Fruit fly (Drosophila melanogaster) whole organism, embryonic: ENCODE data around the gene alpha-PheRS.

Experiments used
- Abd-B ChIP-seq: fragments of 200-800 bp; sonication (Bioruptor generic); optimal IDR thresholded peaks from 2 replicates; lab custom pipeline; 2018; ENCODE audit warnings: missing biosample characterization, mild to moderate bottlenecking, missing genetic modification characterization, moderate library complexity
- Blimp-1 ChIP-seq: fragments of 200-800 bp; sonication (Bioruptor generic); optimal IDR thresholded peaks from 3 replicates; lab custom pipeline; 2018; ENCODE audit warnings: missing biosample characterization, missing genetic modification characterization, mild to moderate bottlenecking, moderate library complexity, missing genetic modification reagents
- CG10462 ChIP-seq: fragments of 200-800 bp; sonication (Bioruptor generic); optimal IDR thresholded peaks from 2 replicates; lab custom pipeline; 2016; ENCODE audit warnings: missing biosample characterization, missing genetic modification characterization
- CG10543 ChIP-seq: fragments of 200-800 bp; sonication (Bioruptor generic); optimal IDR thresholded peaks from 3 replicates; lab custom pipeline; 2017; ENCODE audit warnings: missing biosample characterization, mild to moderate bottlenecking, missing genetic modification characterization, moderate library complexity
- CG11085 ChIP-seq: fragments of 200-800 bp; sonication (Bioruptor generic); IDR thresholded peaks from 2 replicates; pipeline ENCODE4 v1.3.6; 2022; ENCODE audit warnings: missing biosample characterization, missing genetic modification characterization
- CG13894 ChIP-seq: fragments of 200-800 bp; sonication (Bioruptor generic); optimal IDR thresholded peaks from 3 replicates; lab custom pipeline; 2018; ENCODE audit warnings: missing biosample characterization, mild to moderate bottlenecking, missing genetic modification characterization, moderate library complexity
- CG15269 ChIP-seq: fragments of 200-800 bp; sonication (Bioruptor generic); optimal IDR thresholded peaks from 2 replicates; lab custom pipeline; 2018; ENCODE audit warnings: missing biosample characterization, mild to moderate bottlenecking, missing genetic modification characterization, moderate library complexity
- CG15601 ChIP-seq: fragments of 200-800 bp; sonication (Bioruptor generic); optimal IDR thresholded peaks from 3 replicates; lab custom pipeline; 2019; ENCODE audit warnings: missing biosample characterization, mild to moderate bottlenecking, missing genetic modification characterization, moderate library complexity
- CG18619 ChIP-seq: fragments of 200-800 bp; sonication (Bioruptor generic); optimal IDR thresholded peaks from 3 replicates; lab custom pipeline; 2017; ENCODE audit warnings: missing biosample characterization, mild to moderate bottlenecking, missing genetic modification characterization
- CG18764 ChIP-seq: fragments of 200-800 bp; sonication (Bioruptor generic); optimal IDR thresholded peaks from 3 replicates; lab custom pipeline; 2016; ENCODE audit warnings: missing biosample characterization, missing genetic modification characterization
- CG3065 ChIP-seq: fragments of 200-800 bp; sonication (Bioruptor generic); optimal IDR thresholded peaks from 2 replicates; lab custom pipeline; 2016; ENCODE audit warnings: missing biosample characterization, missing genetic modification characterization
- CG33557 ChIP-seq: fragments of 200-800 bp; sonication (Bioruptor generic); optimal IDR thresholded peaks from 2 replicates; lab custom pipeline; 2019; ENCODE audit warnings: missing biosample characterization, mild to moderate bottlenecking, missing genetic modification characterization, moderate library complexity
- CG4707 ChIP-seq: fragments of 200-800 bp; sonication (Bioruptor generic); optimal IDR thresholded peaks from 2 replicates; lab custom pipeline; 2018; ENCODE audit warnings: missing biosample characterization, mild to moderate bottlenecking, missing genetic modification characterization, moderate library complexity
- CG6272 ChIP-seq: fragments of 200-800 bp; sonication (Bioruptor generic); IDR thresholded peaks from 2 replicates; pipeline ENCODE4 v1.3.6; 2022; ENCODE audit warnings: missing biosample characterization, missing genetic modification characterization
- CG6654 ChIP-seq: fragments of 200-800 bp; sonication (Bioruptor generic); optimal IDR thresholded peaks from 2 replicates; lab custom pipeline; 2017; ENCODE audit warnings: missing biosample characterization, mild to moderate bottlenecking, missing genetic modification characterization
- CG7271 ChIP-seq: fragments of 200-800 bp; sonication (Bioruptor generic); optimal IDR thresholded peaks from 2 replicates; lab custom pipeline; 2018; ENCODE audit warnings: missing biosample characterization, mild to moderate bottlenecking, missing genetic modification characterization, moderate library complexity
- CG7556 ChIP-seq: fragments of 200-800 bp; sonication (Bioruptor generic); optimal IDR thresholded peaks from 2 replicates; lab custom pipeline; 2017; ENCODE audit warnings: missing biosample characterization, mild to moderate bottlenecking, missing genetic modification characterization
- CG7987 ChIP-seq: fragments of 200-800 bp; sonication (Bioruptor generic); optimal IDR thresholded peaks from 2 replicates; lab custom pipeline; 2018; ENCODE audit warnings: missing biosample characterization, mild to moderate bottlenecking, missing genetic modification characterization, moderate library complexity
- CG8478 ChIP-seq: fragments of >200 bp; optimal IDR thresholded peaks from 2 replicates; lab custom pipeline; 2018
- CG9727 ChIP-seq: fragments of 200-800 bp; sonication (Bioruptor generic); optimal IDR thresholded peaks from 3 replicates; lab custom pipeline; 2017; ENCODE audit warnings: missing biosample characterization, mild to moderate bottlenecking, missing genetic modification characterization
- Dll ChIP-seq: fragments of 200-800 bp; sonication (Bioruptor generic); IDR thresholded peaks from 4 replicates; pipeline ENCODE4 v1.3.6; 2022; ENCODE audit warnings: missing biosample characterization, missing genetic modification characterization; ENCODE audit not compliant: partially characterized antibody
- Doc2 ChIP-seq: fragments of 200-800 bp; sonication (Bioruptor generic); IDR thresholded peaks from 2 replicates; pipeline ENCODE4 v1.3.6; 2022; ENCODE audit warnings: missing biosample characterization, missing genetic modification characterization
- Fer3 ChIP-seq: fragments of 200-800 bp; sonication (Bioruptor generic); optimal IDR thresholded peaks from 2 replicates; lab custom pipeline; 2018; ENCODE audit warnings: missing biosample characterization, mild to moderate bottlenecking, missing genetic modification characterization, moderate library complexity
- Gsc ChIP-seq: fragments of 200-800 bp; sonication (Bioruptor generic); IDR thresholded peaks from 2 replicates; pipeline ENCODE4 v1.3.6; 2022; ENCODE audit warnings: missing biosample characterization, missing genetic modification characterization
- HHEX ChIP-seq: fragments of 200-800 bp; sonication (Bioruptor generic); optimal IDR thresholded peaks from 3 replicates; lab custom pipeline; 2017; ENCODE audit warnings: missing biosample characterization, mild to moderate bottlenecking, missing genetic modification characterization, missing genetic modification reagents
- Hey ChIP-seq: fragments of 200-800 bp; sonication (Bioruptor generic); optimal IDR thresholded peaks from 3 replicates; lab custom pipeline; 2018; ENCODE audit warnings: missing biosample characterization, mild to moderate bottlenecking, missing genetic modification characterization
- Hr78 ChIP-seq, 2 experiments: fragments of 200-800 bp in 1 of 2; fragments of >200 bp in 1 of 2; sonication (Bioruptor generic) in 1 of 2; optimal IDR thresholded peaks; 2 replicates each; lab custom pipeline; 2017 to 2019; ENCODE audit warnings: missing biosample characterization in 2 of 2, missing genetic modification characterization in 2 of 2, mild to moderate bottlenecking in 1 of 2, moderate library complexity in 1 of 2
- Lim3 ChIP-seq: fragments of 200-800 bp; sonication (Bioruptor generic); IDR thresholded peaks from 2 replicates; pipeline ENCODE4 v1.3.6; 2022; ENCODE audit warnings: missing biosample characterization, missing genetic modification characterization
- MTF-1 ChIP-seq: fragments of 200-800 bp; sonication (Bioruptor generic); optimal IDR thresholded peaks from 2 replicates; lab custom pipeline; 2018; ENCODE audit warnings: missing biosample characterization, mild to moderate bottlenecking, missing genetic modification characterization, borderline replicate concordance
- Max ChIP-seq: fragments of 200-800 bp; sonication (Bioruptor generic); optimal IDR thresholded peaks from 2 replicates; lab custom pipeline; 2016; ENCODE audit warnings: missing biosample characterization, mild to moderate bottlenecking, missing genetic modification characterization
- Med ChIP-seq: fragments of 200-800 bp; sonication (Bioruptor generic); peaks from one replicate; lab custom pipeline; 2016; ENCODE audit warnings: missing biosample characterization, missing genetic modification characterization, mild to moderate bottlenecking, inconsistent platforms, moderate library complexity
- Oli ChIP-seq: fragments of 200-800 bp; sonication (Bioruptor generic); optimal IDR thresholded peaks from 2 replicates; lab custom pipeline; 2018; ENCODE audit warnings: missing biosample characterization, mild to moderate bottlenecking, missing genetic modification characterization, moderate library complexity
- bcd ChIP-seq: fragments of 200-800 bp; sonication (Bioruptor generic); optimal IDR thresholded peaks from 2 replicates; lab custom pipeline; 2017; ENCODE audit warnings: missing biosample characterization, mild to moderate bottlenecking, missing genetic modification characterization
- chm ChIP-seq: fragments of 200-800 bp; sonication (Bioruptor generic); IDR thresholded peaks from 2 replicates; pipeline ENCODE4 v1.3.6; 2022; ENCODE audit warnings: missing biosample characterization, missing genetic modification characterization
- dmrt11E ChIP-seq: fragments of 200-800 bp; sonication (Bioruptor generic); optimal IDR thresholded peaks from 3 replicates; lab custom pipeline; 2018; ENCODE audit warnings: missing biosample characterization, mild to moderate bottlenecking, missing genetic modification characterization, moderate library complexity
- dpn ChIP-seq, 2 experiments: fragments of 200-800 bp; sonication (Bioruptor generic); optimal IDR thresholded peaks; 3 replicates each; lab custom pipeline; 2016; ENCODE audit warnings: missing biosample characterization in 2 of 2, missing genetic modification characterization in 2 of 2
- gem ChIP-seq: fragments of 200-800 bp; sonication (Bioruptor generic); optimal IDR thresholded peaks from 2 replicates; lab custom pipeline; 2019; ENCODE audit warnings: missing biosample characterization, mild to moderate bottlenecking, missing genetic modification characterization, moderate library complexity
- inv ChIP-seq: fragments of 200-800 bp; sonication (Bioruptor generic); IDR thresholded peaks from 2 replicates; pipeline ENCODE4 v1.3.6; 2022; ENCODE audit warnings: missing biosample characterization, missing genetic modification characterization; ENCODE audit not compliant: partially characterized antibody
- knrl ChIP-seq: fragments of 200-800 bp; sonication (Bioruptor generic); IDR thresholded peaks from 3 replicates; pipeline ENCODE4 v1.3.6; 2022; ENCODE audit warnings: missing biosample characterization, missing genetic modification characterization; ENCODE audit not compliant: partially characterized antibody
- nau ChIP-seq: fragments of 200-800 bp; sonication (Bioruptor generic); optimal IDR thresholded peaks from 3 replicates; lab custom pipeline; 2017; ENCODE audit warnings: missing biosample characterization, mild to moderate bottlenecking, missing genetic modification characterization, missing genetic modification reagents
- nom ChIP-seq: fragments of 200-800 bp; sonication (Bioruptor generic); optimal IDR thresholded peaks from 2 replicates; lab custom pipeline; 2017; ENCODE audit warnings: missing biosample characterization, missing genetic modification characterization, mild to moderate bottlenecking, moderate library complexity, missing genetic modification reagents
- odd ChIP-seq: fragments of 200-800 bp; sonication (Bioruptor generic); optimal IDR thresholded peaks from 2 replicates; lab custom pipeline; 2017; ENCODE audit warnings: missing biosample characterization, mild to moderate bottlenecking, missing genetic modification characterization
- p53 ChIP-seq: fragments of 200-800 bp; sonication (Bioruptor generic); optimal IDR thresholded peaks from 2 replicates; lab custom pipeline; 2016; ENCODE audit warnings: missing biosample characterization, missing genetic modification characterization
- peb ChIP-seq: fragments of 200-800 bp; sonication (Bioruptor generic); IDR thresholded peaks from 2 replicates; pipeline ENCODE4 v1.3.6; 2022; ENCODE audit warnings: missing biosample characterization, missing genetic modification characterization
- prd ChIP-seq, 3 experiments: fragments of >200 bp in 2 of 3; fragments of 200-800 bp in 1 of 3; sonication (Bioruptor generic) in 1 of 3; optimal IDR thresholded peaks in 2 of 3; IDR thresholded peaks in 1 of 3; 2 replicates in 2 of 3; 3 replicates in 1 of 3; pipeline versions ENCODE4 v1.3.6 to Lab custom; 2017 to 2022; ENCODE audit warnings: missing biosample characterization in 1 of 3, missing genetic modification characterization in 1 of 3
- pzg ChIP-seq: fragments of 200-800 bp; sonication (Bioruptor generic); optimal IDR thresholded peaks from 3 replicates; lab custom pipeline; 2018; ENCODE audit warnings: missing biosample characterization, mild to moderate bottlenecking, missing genetic modification characterization, moderate library complexity
- tna ChIP-seq: fragments of 200-800 bp; sonication (Bioruptor generic); IDR thresholded peaks from 2 replicates; pipeline ENCODE4 v1.3.6; 2022; ENCODE audit warnings: missing biosample characterization, missing genetic modification characterization; ENCODE audit not compliant: partially characterized antibody
- yki ChIP-seq: fragments of >200 bp; optimal IDR thresholded peaks from 3 replicates; lab custom pipeline; 2018

The alpha-PheRS gene

dm6 chrX:8131693-8132313 lies 13.6 kb downstream of the alpha-PheRS start, which contains the start of gene CG10958 (continued):
- TF ChIP-seq gem (peak; percentile 77), Lim3 (GFP tag; lab: Robert Waterston, UW) (no peak), p53 (no peak), CG15269 (peak; percentile 64), dpn (GFP tag; optimal IDR thresholded peaks at IDR 0.05; lab: Kevin White, UChicago) (peak; percentile 26 to 81), CG6654 (GFP tag; lab: Kevin White, UChicago) (no peak), Fer3 (tag; lab: Kevin White, UChicago) (peak; percentile 49), CG7556 (peak; percentile 64), CG10543 (GFP tag; lab: Kevin White, UChicago) (peak; percentile 60), CG9727 (GFP tag; lab: Kevin White, UChicago) (peak; percentile 57), prd (optimal IDR thresholded peaks at IDR 0.05; lab: Kevin White, UChicago) (no peak), prd (GFP tag; IDR thresholded peaks at IDR 0.05; lab: Robert Waterston, UW) (peak; percentile 73), CG4707 (GFP tag; lab: Kevin White, UChicago) (no peak), MTF-1 (GFP tag; lab: Kevin White, UChicago) (no peak), chm (GFP tag; lab: Robert Waterston, UW) (no peak), bcd (GFP tag; lab: Kevin White, UChicago) (peak; percentile 41), CG33557 (peak; percentile 20), CG11085 (GFP tag; lab: Robert Waterston, UW) (no peak), CG18619 (GFP tag; lab: Kevin White, UChicago) (peak; percentile 9), CG7987 (GFP tag; lab: Kevin White, UChicago) (no peak), Doc2 (GFP tag; lab: Robert Waterston, UW) (no peak), Gsc (GFP tag; lab: Robert Waterston, UW) (no peak), peb (GFP tag; lab: Robert Waterston, UW) (no peak), CG3065 (GFP tag; lab: Kevin White, UChicago) (peak; percentile 36), CG15601 (tag; lab: Kevin White, UChicago) (peak; percentile 18), Oli (peak; percentile 27), Max (peak; percentile 53), nom (GFP tag; lab: Kevin White, UChicago) (peak; percentile 37), Hey (tag; lab: Kevin White, UChicago) (no peak), Abd-B (GFP tag; lab: Kevin White, UChicago) (peak; percentile 31), knrl (GFP tag; lab: Robert Waterston, UW) (no peak), nau (GFP tag; lab: Kevin White, UChicago) (no peak), pzg (GFP tag; lab: Kevin White, UChicago) (peak; percentile 38), tna (no peak), CG8478 (lab: Kevin White, UChicago) (no peak), Dll (peak; percentile 55; the same call in 3 of the 4 replicates), yki (lab: Kevin White, UChicago) (no peak), Blimp-1 (GFP tag; lab: Kevin White, UChicago) (peak; percentile 57), CG13894 (tag; lab: Kevin White, UChicago) (peak; percentile 23), CG6272 (GFP tag; lab: Robert Waterston, UW) (0 out of 2 replicates have a peak, but pooled peaks have one; percentile 51), odd (peak; percentile 14), Hr78 (GFP tag; optimal IDR thresholded peaks at IDR 0.05; lab: Kevin White, UChicago) (peak in 1 of 2 experiments; percentile 61), dmrt11E (tag; lab: Kevin White, UChicago) (peak; percentile 33), CG7271 (tag; lab: Kevin White, UChicago) (no peak), CG18764 (GFP tag; lab: Kevin White, UChicago) (peak; percentile 48), CG10462 (GFP tag; lab: Kevin White, UChicago) (no peak), Med (GFP tag; lab: Kevin White, UChicago) (peak; percentile 79), HHEX (GFP tag; lab: Kevin White, UChicago) (peak; percentile 56), inv (GFP tag; lab: Robert Waterston, UW) (no peak)
